Worm (Caenorhabditis elegans) whole organism, midembryonic: Measurements from ENCODE around the gene fbxc-32.
"Not testable (repeated sequence)": the region's sequence is repeated elsewhere in the genome, so short reads cannot be mapped to it uniquely, and the experiment has no call there.

Experiments
- T22C8.4 ChIP-seq: fragments of 200-800 bp; sonication (Bioruptor generic); IDR thresholded peaks from 2 replicates; pipeline ENCODE4 v1.3.6; 2022; ENCODE audit warnings: missing genetic modification characterization, missing compliant biosample characterization
- cog-1 ChIP-seq: sonication (generic microtip); optimal IDR thresholded peaks from 2 replicates; lab custom pipeline; 2016; ENCODE audit warnings: missing genetic modification characterization, missing compliant biosample characterization
- flt-1 ChIP-seq: fragments of 200-800 bp; sonication (Bioruptor generic); IDR thresholded peaks from 2 replicates; pipeline ENCODE4 v1.3.6; 2022; ENCODE audit warnings: missing genetic modification characterization, missing compliant biosample characterization
- klf-2 ChIP-seq: fragments of 200-800 bp; sonication (Bioruptor generic); conservative IDR thresholded peaks from 2 replicates; pipeline ENCODE4 v1.3.6; 2022; ENCODE audit warnings: missing genetic modification reagents, missing genetic modification characterization, missing compliant biosample characterization
- med-1 ChIP-seq: sonication (generic microtip); optimal IDR thresholded peaks from 2 replicates; lab custom pipeline; 2017; ENCODE audit warnings: missing genetic modification characterization, mild to moderate bottlenecking, missing compliant biosample characterization, antibody characterized with exemption, missing genetic modification reagents; ENCODE audit not compliant: insufficient read depth
- ref-1 ChIP-seq: fragments of 200-800 bp; sonication (Bioruptor generic); conservative IDR thresholded peaks from 2 replicates; pipeline ENCODE4 v1.3.6; 2022; ENCODE audit warnings: missing genetic modification reagents, missing genetic modification characterization, missing compliant biosample characterization
- tab-1 ChIP-seq: fragments of 200-800 bp; sonication (Bioruptor generic); IDR thresholded peaks from 2 replicates; pipeline ENCODE4 v1.3.6; 2022; ENCODE audit warnings: missing genetic modification characterization, missing compliant biosample characterization
- ztf-23 ChIP-seq: fragments of 200-800 bp; sonication (Bioruptor generic); IDR thresholded peaks from 2 replicates; pipeline ENCODE4 v1.3.6; 2022; ENCODE audit warnings: missing genetic modification reagents, missing genetic modification characterization, missing compliant biosample characterization
- ztf-29 ChIP-seq: fragments of 200-800 bp; sonication (Bioruptor generic); IDR thresholded peaks from 2 replicates; pipeline ENCODE4 v1.3.6; 2022; ENCODE audit warnings: missing genetic modification reagents, missing genetic modification characterization, missing compliant biosample characterization

Gene fbxc-32

ce11 chrII:948091-948490 is at the start of gene fbxc-32:
TSS of gene fbxc-32 (minus strand) at chrII:948191.
- TF ChIP-seq klf-2 (GFP tag; lab: Robert Waterston, UW) (no peak), cog-1 (tag; lab: Kevin White, UChicago) (no peak), med-1 (GFP tag; lab: Kevin White, UChicago) (no peak), flt-1 (GFP tag; lab: Robert Waterston, UW) (no peak), T22C8.4 (no peak)

DNA sequence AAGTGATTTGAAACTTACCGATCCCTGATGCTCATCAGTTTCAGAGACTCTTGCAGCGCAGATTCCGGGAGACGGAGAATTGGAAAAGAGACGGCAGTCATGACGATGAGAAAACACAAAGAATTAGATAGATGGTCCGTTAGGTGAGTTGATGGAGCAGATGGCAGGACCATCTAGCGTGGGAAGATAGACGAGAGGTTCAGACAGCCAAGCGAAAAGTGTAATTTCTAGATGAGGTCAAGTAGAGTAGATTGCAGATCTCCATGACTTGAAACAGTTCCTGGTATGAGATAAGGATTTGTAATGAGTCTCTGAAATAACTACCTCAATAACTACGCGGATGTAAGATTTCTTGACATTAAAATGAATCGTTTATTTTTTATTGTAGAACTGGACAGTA is 48.1 kb upstream of the fbxc-32 start, which contains the start of gene F45D11.11:
Gene F45D11.11 (minus strand): TSS at position 101 of the 400 bp plus-strand sequence.
- not testable (repeated sequence) for TF ChIP-seq ref-1; ztf-23 (GFP tag; lab: Robert Waterston, UW); T22C8.4

DNA sequence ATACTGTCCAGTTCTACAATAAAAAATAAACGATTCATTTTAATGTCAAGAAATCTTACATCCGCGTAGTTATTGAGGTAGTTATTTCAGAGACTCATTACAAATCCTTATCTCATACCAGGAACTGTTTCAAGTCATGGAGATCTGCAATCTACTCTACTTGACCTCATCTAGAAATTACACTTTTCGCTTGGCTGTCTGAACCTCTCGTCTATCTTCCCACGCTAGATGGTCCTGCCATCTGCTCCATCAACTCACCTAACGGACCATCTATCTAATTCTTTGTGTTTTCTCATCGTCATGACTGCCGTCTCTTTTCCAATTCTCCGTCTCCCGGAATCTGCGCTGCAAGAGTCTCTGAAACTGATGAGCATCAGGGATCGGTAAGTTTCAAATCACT is 46.2 kb upstream of the fbxc-32 start, which contains the start of gene F45D11.7:
Gene F45D11.7 (plus strand): TSS at position 301 of the 400 bp plus-strand sequence.
- TF ChIP-seq ref-1; klf-2 (GFP tag; lab: Robert Waterston, UW); cog-1 (tag; lab: Kevin White, UChicago): not testable (repeated sequence)

DNA sequence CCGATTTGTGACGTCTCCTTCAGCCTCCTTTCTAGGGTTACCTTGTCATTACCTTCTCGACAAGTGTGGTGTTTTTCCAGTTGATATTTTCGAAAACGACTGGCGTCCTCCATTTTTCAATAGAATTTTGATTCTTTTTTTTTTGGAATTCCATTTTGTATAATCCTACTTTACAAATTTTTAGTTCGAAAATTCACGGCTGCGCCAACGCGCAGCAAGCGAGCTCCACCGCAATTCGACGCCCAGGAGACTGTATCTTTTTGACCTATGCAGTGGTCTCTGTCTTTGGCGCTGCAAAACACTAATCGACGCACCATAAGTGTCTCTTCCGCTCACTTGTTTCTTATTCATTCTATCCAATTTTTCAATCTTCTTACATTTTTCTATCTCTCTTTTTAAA is 43.3 kb upstream of the fbxc-32 start, which contains the start of gene fbxc-42:
Gene fbxc-42 (plus strand): TSS at position 301 of the 400 bp plus-strand sequence.
- no peak for TF ChIP-seq ref-1
- TF ChIP-seq med-1 (GFP tag; lab: Kevin White, UChicago), result no peak
- TF ChIP-seq ztf-29, result no peak
- no peak for TF ChIP-seq klf-2 (GFP tag; lab: Robert Waterston, UW)
- no peak for TF ChIP-seq tab-1 (GFP tag; lab: Robert Waterston, UW)
- no peak for TF ChIP-seq flt-1 (GFP tag; lab: Robert Waterston, UW)

DNA sequence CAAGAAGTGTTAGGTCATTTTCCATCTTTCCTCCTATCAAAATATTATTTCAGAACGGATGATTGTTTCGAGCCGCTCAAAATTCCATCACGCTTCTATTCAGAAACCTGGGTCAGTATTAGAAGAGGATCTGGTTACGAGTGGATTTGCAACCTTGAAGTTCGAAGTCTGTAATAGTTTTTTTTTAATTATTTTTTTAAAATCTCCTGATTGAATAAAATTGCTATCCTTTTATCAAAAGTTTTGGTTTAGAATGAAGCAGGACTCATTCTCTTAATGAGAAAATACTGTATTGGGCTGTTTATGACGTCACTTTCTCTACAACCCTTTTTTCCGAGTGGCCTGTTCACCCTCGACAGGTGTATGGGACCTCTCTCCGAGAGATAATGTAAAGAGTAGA is 40.4 kb upstream of the fbxc-32 start, which contains the start of gene fbxc-39:
Gene fbxc-39 (plus strand): TSS at position 301 of the 400 bp plus-strand sequence.
- TF ChIP-seq ztf-23 (GFP tag; lab: Robert Waterston, UW), result no peak
- TF ChIP-seq ztf-29, result no peak
- no peak for TF ChIP-seq ref-1
- no peak for TF ChIP-seq med-1 (GFP tag; lab: Kevin White, UChicago)

DNA sequence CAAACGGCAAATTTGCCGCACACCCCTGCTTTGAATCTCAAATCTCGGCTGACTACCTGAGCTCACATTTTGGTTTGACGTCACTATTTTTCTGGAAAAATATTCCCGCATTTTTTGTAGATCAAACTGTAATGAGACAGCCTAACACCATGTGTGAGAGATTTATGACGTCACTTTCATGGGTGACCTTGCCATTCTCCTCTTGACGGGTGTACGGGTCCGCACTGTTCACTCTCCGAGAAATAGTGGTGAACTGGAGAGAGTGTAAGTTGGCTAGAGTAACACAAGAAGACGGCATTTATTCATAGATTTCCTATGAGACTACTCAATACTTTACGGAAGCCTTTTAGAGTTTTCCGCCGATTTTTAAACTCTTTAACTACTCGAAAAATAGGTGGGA is 37.7 kb upstream of the fbxc-32 start, which contains the start of gene fbxc-40:
Gene fbxc-40 (plus strand): TSS at position 301 of the 400 bp plus-strand sequence.
- TF ChIP-seq ztf-29; tab-1 (GFP tag; lab: Robert Waterston, UW); T22C8.4: not testable (repeated sequence)

- no peak for TF ChIP-seq cog-1 (tag; lab: Kevin White, UChicago)
- no peak for TF ChIP-seq med-1 (GFP tag; lab: Kevin White, UChicago)
- no peak for TF ChIP-seq flt-1 (GFP tag; lab: Robert Waterston, UW)
- TF ChIP-seq ref-1, result no peak
- TF ChIP-seq T22C8.4, result no peak
- TF ChIP-seq ztf-23 (GFP tag; lab: Robert Waterston, UW), result no peak
- TF ChIP-seq klf-2 (GFP tag; lab: Robert Waterston, UW), result no peak
- no peak for TF ChIP-seq ztf-29
- TF ChIP-seq tab-1 (GFP tag; lab: Robert Waterston, UW), result no peak
Measured at ce11 chrII:982842-983241, 34.9 kb upstream of the fbxc-32 start, which contains the start of gene srh-274. TSS of gene srh-274 (plus strand) at chrII:983142.

DNA sequence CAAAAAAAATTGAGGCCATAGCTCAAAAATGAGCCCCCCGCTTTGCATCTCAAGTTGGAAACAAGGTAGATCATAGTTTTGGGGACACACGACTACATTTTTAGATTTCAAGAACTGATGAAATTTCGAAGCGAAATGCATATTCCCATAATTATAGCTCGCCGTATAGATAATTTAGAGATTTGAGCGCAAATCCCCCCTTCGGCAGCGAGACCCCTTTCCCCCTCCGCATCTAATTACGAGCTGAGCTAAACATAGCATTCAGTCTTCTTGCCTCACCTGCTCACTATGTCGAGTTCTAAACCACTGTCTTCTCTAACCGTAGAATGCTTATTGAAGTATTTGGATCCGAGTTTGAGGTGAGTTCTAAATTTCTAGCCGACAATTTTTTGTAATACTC is 31.1 kb upstream of the fbxc-32 start, which contains the start of the genes fbxc-17 and fbxc-15:
Gene fbxc-17 (minus strand): TSS at position 101 of the 400 bp plus-strand sequence.
Gene fbxc-15 (plus strand): TSS at position 289 of the 400 bp plus-strand sequence.
- no peak for TF ChIP-seq ztf-23 (GFP tag; lab: Robert Waterston, UW)
- no peak for TF ChIP-seq tab-1 (GFP tag; lab: Robert Waterston, UW)
- no peak for TF ChIP-seq klf-2 (GFP tag; lab: Robert Waterston, UW)
- no peak for TF ChIP-seq T22C8.4
- no peak for TF ChIP-seq cog-1 (tag; lab: Kevin White, UChicago)
- TF ChIP-seq ref-1, result no peak
- no peak for TF ChIP-seq flt-1 (GFP tag; lab: Robert Waterston, UW)
- TF ChIP-seq med-1 (GFP tag; lab: Kevin White, UChicago), result no peak
- TF ChIP-seq ztf-29, result no peak

DNA sequence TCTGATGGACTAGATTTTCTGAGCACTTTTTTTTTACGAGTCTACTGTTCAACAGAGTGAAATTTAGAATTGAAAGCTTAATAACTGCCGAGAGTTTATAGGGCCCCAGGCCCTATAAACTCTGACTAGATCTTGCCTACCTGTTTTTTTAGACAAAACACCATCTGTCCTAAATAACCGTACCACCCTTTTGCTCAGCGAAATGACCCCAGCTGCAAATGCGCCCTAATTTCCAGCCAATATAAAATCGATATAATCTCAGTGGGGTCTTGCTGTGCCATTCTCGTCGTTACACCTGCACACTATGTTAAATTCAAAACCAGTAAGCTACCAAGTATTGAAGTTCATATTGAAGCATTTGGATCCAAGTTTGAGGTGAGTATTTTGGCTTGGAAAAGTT is 26.0 kb upstream of the fbxc-32 start, which contains the start of gene fbxc-14:
Gene fbxc-14 (plus strand): TSS at position 301 of the 400 bp plus-strand sequence.
- TF ChIP-seq med-1 (GFP tag; lab: Kevin White, UChicago) (no peak), ztf-23 (GFP tag; lab: Robert Waterston, UW) (no peak), tab-1 (GFP tag; lab: Robert Waterston, UW) (no peak), flt-1 (GFP tag; lab: Robert Waterston, UW) (no peak), ztf-29 (no peak), klf-2 (GFP tag; lab: Robert Waterston, UW) (no peak), ref-1 (no peak), cog-1 (tag; lab: Kevin White, UChicago) (no peak), T22C8.4 (no peak)

DNA sequence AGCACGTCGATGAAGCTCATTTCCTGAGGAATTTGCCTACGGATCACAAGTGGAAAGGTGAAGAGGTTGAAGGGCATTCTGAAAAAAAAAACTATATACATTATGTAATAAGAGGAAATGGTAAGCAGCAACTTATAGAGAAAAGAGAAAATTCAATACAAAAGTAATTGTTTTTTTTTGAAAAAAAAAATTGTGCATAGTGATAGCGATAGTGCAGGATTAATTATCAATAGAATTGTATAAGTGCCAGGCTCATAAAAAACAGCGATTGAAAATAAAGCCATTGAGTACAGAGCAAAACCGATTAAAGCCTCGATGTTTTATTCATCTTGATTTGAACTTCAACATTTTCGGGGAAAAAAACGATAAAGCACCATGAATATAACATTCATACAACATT is 24.9 kb upstream of the fbxc-32 start, which contains the start of gene C32B5.15:
Gene C32B5.15 (minus strand): TSS at position 101 of the 400 bp plus-strand sequence.
- TF ChIP-seq klf-2 (GFP tag; lab: Robert Waterston, UW) (no peak), cog-1 (tag; lab: Kevin White, UChicago) (no peak), med-1 (GFP tag; lab: Kevin White, UChicago) (no peak)

DNA sequence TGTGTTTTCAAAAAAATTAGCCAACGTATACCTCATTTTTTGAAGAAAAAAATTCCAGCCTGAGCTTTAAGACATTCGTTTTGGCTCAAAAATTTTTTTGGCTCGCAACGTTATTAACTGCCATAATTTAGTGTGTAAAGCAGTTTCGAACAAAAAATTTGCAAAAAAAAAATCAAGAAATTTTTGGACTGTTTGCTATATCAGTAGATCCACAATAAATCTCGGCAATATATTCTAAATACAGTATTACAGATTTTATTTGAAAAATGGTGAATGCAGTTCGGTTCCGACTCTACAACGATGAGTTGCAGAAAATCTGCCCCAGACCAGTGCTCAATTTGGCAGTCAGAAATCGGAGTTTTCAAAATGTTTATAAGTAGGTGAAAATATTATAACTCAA is 20.1 kb upstream of the fbxc-32 start, which contains the start of gene C32B5.6:
Gene C32B5.6 (plus strand): TSS at position 301 of the 400 bp plus-strand sequence.
- not testable (repeated sequence) for TF ChIP-seq med-1 (GFP tag; lab: Kevin White, UChicago); klf-2 (GFP tag; lab: Robert Waterston, UW); tab-1 (GFP tag; lab: Robert Waterston, UW)
